Worm (Caenorhabditis elegans): Measurements from ENCODE around the gene C50E10.1.

The C50E10.1 gene

ce11 chrII:12266797-12267196, 35.5 kb downstream of the C50E10.1 start:
- TF ChIP-seq lsy-2 (tag; optimal IDR thresholded peaks at IDR 0.05) (no peak), elt-3 (tag; optimal IDR thresholded peaks at IDR 0.05) (no peak), elt-2 (tag; optimal IDR thresholded peaks at IDR 0.05) (peak; percentile 9), unc-98 (GFP tag; IDR thresholded peaks at IDR 0.05) (no peak)

- no peak for TF ChIP-seq vab-15 (tag; optimal IDR thresholded peaks at IDR 0.05)
- TF ChIP-seq efl-1 (optimal IDR thresholded peaks at IDR 0.05) = no peak
- TF ChIP-seq efl-1 (GFP tag; optimal IDR thresholded peaks at IDR 0.05 in 1 of 2) = peak in 1 of 2 experiments; percentile 8
- TF ChIP-seq unc-130 (tag; optimal IDR thresholded peaks at IDR 0.05) = no peak
Measured at ce11 chrII:12266145-12266544, 36.1 kb downstream of the C50E10.1 start, which contains the start of gene tric-1B.1. TSS of gene tric-1B.1 (minus strand) at chrII:12266245.

- TF ChIP-seq snu-23 (GFP tag; optimal IDR thresholded peaks at IDR 0.05) = no peak
- no peak for TF ChIP-seq aly-2 (tag; optimal IDR thresholded peaks at IDR 0.05)
- no peak for TF ChIP-seq elt-2 (tag; optimal IDR thresholded peaks at IDR 0.05)
Measured at ce11 chrII:12264847-12265246, 37.4 kb downstream of the C50E10.1 start.

DNA sequence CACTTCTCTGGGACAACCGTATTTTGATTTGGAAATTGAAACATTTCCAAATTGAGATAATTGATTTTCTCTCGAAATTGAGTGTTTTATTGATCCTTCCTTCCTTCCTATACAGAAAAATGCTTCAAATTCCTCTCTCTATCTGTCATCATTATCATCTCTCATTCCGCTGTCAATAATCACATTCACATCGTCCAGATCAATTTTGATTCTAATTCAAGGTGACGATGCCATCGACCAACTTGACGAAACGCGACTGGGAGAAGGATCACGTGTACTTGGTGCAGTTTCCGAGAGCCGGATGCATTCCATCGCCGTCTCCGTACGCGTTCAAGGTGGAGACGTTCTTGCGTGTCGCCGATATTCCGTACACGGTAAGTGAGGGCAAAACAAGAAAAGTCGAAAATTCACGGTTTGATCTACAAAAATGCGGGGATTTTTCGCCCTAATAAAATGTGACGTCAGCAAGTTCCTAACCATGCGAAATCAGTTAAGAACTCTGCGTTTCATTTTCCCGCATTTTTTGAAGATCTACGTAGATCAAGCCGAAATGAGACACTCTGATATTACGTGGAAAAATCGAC, 38.2 kb downstream of the C50E10.1 start, which contains the start of gene faxc-1:
TSS of gene faxc-1 (plus strand) at position 222 of the 584 bp plus-strand sequence.
- TF ChIP-seq fos-1 (tag; optimal IDR thresholded peaks at IDR 0.05) = no peak
- TF ChIP-seq ceh-90 (tag; optimal IDR thresholded peaks at IDR 0.05) = no peak
- TF ChIP-seq blmp-1 (tag; optimal IDR thresholded peaks at IDR 0.05) = peak; percentile 45
- TF ChIP-seq sox-4 (tag; optimal IDR thresholded peaks at IDR 0.05) = no peak
- TF ChIP-seq lir-3 (tag; optimal IDR thresholded peaks at IDR 0.05; ENCODE audit: poor library complexity) = no peak
- TF ChIP-seq ceh-63 (GFP tag; optimal IDR thresholded peaks at IDR 0.05) = no peak
- no peak for TF ChIP-seq vab-15 (tag; optimal IDR thresholded peaks at IDR 0.05)
- no peak for TF ChIP-seq mef-2 (tag; optimal IDR thresholded peaks at IDR 0.05)
- TF ChIP-seq C34B4.2 (tag; optimal IDR thresholded peaks at IDR 0.05) = no peak
- no peak for TF ChIP-seq nhr-11 (tag; optimal IDR thresholded peaks at IDR 0.05)
- TF ChIP-seq nhr-20 (tag; optimal IDR thresholded peaks at IDR 0.05) = peak; percentile 41
- no peak for TF ChIP-seq grh-1 (GFP tag; IDR thresholded peaks at IDR 0.05)
- TF ChIP-seq nhr-47 (tag; optimal IDR thresholded peaks at IDR 0.05) = peak; percentile 9
- no peak for TF ChIP-seq dsc-1 (tag; optimal IDR thresholded peaks at IDR 0.05)
- TF ChIP-seq ceh-82 (tag; optimal IDR thresholded peaks at IDR 0.05) = no peak
- TF ChIP-seq efl-3 (GFP tag; optimal IDR thresholded peaks at IDR 0.05) = no peak
- no peak for TF ChIP-seq nhr-12 (tag; optimal IDR thresholded peaks at IDR 0.05)
- no peak for TF ChIP-seq ceh-88 (GFP tag; IDR thresholded peaks at IDR 0.05)
- no peak for TF ChIP-seq rnt-1 (tag; optimal IDR thresholded peaks at IDR 0.05)
- TF ChIP-seq elt-3 (tag; optimal IDR thresholded peaks at IDR 0.05) = peak in 4 of 6 experiments; percentile 29 to 55 (median 48)
- TF ChIP-seq nhr-28 (tag; optimal IDR thresholded peaks at IDR 0.05) = no peak
- no peak for TF ChIP-seq fkh-10 (GFP tag; optimal IDR thresholded peaks at IDR 0.05)
- no peak for TF ChIP-seq skn-1 (tag; optimal IDR thresholded peaks at IDR 0.05)
- TF ChIP-seq mep-1 (tag; optimal IDR thresholded peaks at IDR 0.05) = no peak
- no peak for TF ChIP-seq nhr-84 (tag; optimal IDR thresholded peaks at IDR 0.05)
- no peak for TF ChIP-seq jun-1 (tag; optimal IDR thresholded peaks at IDR 0.05)
- TF ChIP-seq lin-13 (GFP tag; optimal IDR thresholded peaks at IDR 0.05) = no peak
- no peak for TF ChIP-seq Y116A8C.19 (tag; optimal IDR thresholded peaks at IDR 0.05; ENCODE audit: borderline replicate concordance)
- no peak for TF ChIP-seq fkh-4 (tag; optimal IDR thresholded peaks at IDR 0.05; ENCODE audit: borderline replicate concordance)
- no peak for TF ChIP-seq ets-5 (GFP tag; IDR thresholded peaks at IDR 0.05)
- no peak for TF ChIP-seq mdl-1 (tag; optimal IDR thresholded peaks at IDR 0.05)
- peak; percentile 39 for TF ChIP-seq nhr-71 (tag; optimal IDR thresholded peaks at IDR 0.05)
- no peak for TF ChIP-seq pqm-1 (tag; optimal IDR thresholded peaks at IDR 0.05)
- no peak for TF ChIP-seq egl-13 (tag; optimal IDR thresholded peaks at IDR 0.05)
- TF ChIP-seq nhr-90 (tag; optimal IDR thresholded peaks at IDR 0.05; ENCODE audit: poor library complexity) = peak; percentile 43
- no peak for TF ChIP-seq xbp-1 (tag; optimal IDR thresholded peaks at IDR 0.05)
- TF ChIP-seq unc-62 (GFP tag; optimal IDR thresholded peaks at IDR 0.05) = no peak
- no peak for TF ChIP-seq ztf-4 (tag; optimal IDR thresholded peaks at IDR 0.05)
- TF ChIP-seq tlp-1 (tag; optimal IDR thresholded peaks at IDR 0.05) = no peak
- TF ChIP-seq nhr-85 (tag) = peak; percentile 93
- TF ChIP-seq unc-130 (tag; optimal IDR thresholded peaks at IDR 0.05) = peak; percentile 54

Data from whole organism, L1 larva.